Worm (Caenorhabditis elegans): Measurements from ENCODE around the gene hda-2.

The hda-2 gene

DNA sequence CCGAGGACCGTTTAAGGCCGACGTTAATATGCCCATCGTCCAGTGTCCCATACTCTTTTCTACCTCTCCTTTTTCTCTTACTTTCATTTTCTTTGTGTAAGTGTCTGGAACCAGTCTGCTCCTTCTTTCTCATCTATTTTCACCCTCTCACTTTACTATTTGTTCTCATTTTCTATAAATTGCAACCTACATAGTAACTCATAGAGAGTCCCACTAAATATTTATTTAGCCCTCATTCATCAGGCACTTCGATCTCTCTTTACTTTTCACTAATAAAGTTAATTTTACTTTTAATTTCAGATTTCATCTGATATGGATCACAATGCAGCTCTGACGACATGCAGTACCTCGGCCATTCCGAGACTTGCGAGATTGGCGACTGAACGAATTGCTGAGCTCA is 5.0 kb downstream of the hda-2 start, which contains the start of gene zyg-11:
Gene zyg-11, plus strand, starts transcription at position 301 of the 400 bp plus-strand sequence.
- TF ChIP-seq sma-9 (GFP tag; optimal IDR thresholded peaks at IDR 0.05) (no peak), sma-9 (tag; optimal IDR thresholded peaks at IDR 0.05) (no peak), unc-55 (GFP tag; optimal IDR thresholded peaks at IDR 0.05) (peak; percentile 49)

- TF ChIP-seq nhr-77 (tag; optimal IDR thresholded peaks at IDR 0.05), result no peak
- TF ChIP-seq fos-1 (tag; optimal IDR thresholded peaks at IDR 0.05), result peak; percentile 75
- TF ChIP-seq elt-1 (tag; optimal IDR thresholded peaks at IDR 0.05), result no peak
- TF ChIP-seq ceh-82 (tag; optimal IDR thresholded peaks at IDR 0.05), result no peak
- TF ChIP-seq blmp-1 (tag; optimal IDR thresholded peaks at IDR 0.05; ENCODE audit: insufficient read depth), result peak; percentile 65
- no peak for TF ChIP-seq elt-3 (tag; optimal IDR thresholded peaks at IDR 0.05)
- peak; percentile 51 for TF ChIP-seq egl-27 (tag; optimal IDR thresholded peaks at IDR 0.05)
- TF ChIP-seq R02D3.7 (tag; optimal IDR thresholded peaks at IDR 0.05), result no peak
- peak; percentile 83 for TF ChIP-seq crh-2 (tag; optimal IDR thresholded peaks at IDR 0.05)
- no peak for TF ChIP-seq nhr-11 (tag; optimal IDR thresholded peaks at IDR 0.05)
- no peak for TF ChIP-seq unc-55 (GFP tag; optimal IDR thresholded peaks at IDR 0.05)
- TF ChIP-seq ztf-1 (GFP tag; conservative IDR thresholded peaks at IDR 0.05), result no peak
- peak; percentile 54 for TF ChIP-seq ztf-4 (tag; optimal IDR thresholded peaks at IDR 0.05)
- peak; percentile 51 for TF ChIP-seq nhr-6 (tag; optimal IDR thresholded peaks at IDR 0.05)
- TF ChIP-seq sma-3 (GFP tag; optimal IDR thresholded peaks at IDR 0.05), result peak; percentile 94
- peak; percentile 20 for TF ChIP-seq ama-1 (optimal IDR thresholded peaks at IDR 0.05)
- TF ChIP-seq lin-39 (tag; optimal IDR thresholded peaks at IDR 0.05), result no peak
- TF ChIP-seq ceh-16 (tag; optimal IDR thresholded peaks at IDR 0.05), result peak; percentile 38
- TF ChIP-seq mdl-1 (tag; optimal IDR thresholded peaks at IDR 0.05), result peak; percentile 82 to 86
- no peak for TF ChIP-seq dmd-4 (tag; optimal IDR thresholded peaks at IDR 0.05)
- peak; percentile 92 for TF ChIP-seq nhr-129 (tag; optimal IDR thresholded peaks at IDR 0.05)
- TF ChIP-seq F13H6.1 (tag; optimal IDR thresholded peaks at IDR 0.05), result peak; percentile 35
- no peak for TF ChIP-seq sem-4 (tag; optimal IDR thresholded peaks at IDR 0.05)
- peak; percentile 98 for TF ChIP-seq sma-9 (GFP tag; optimal IDR thresholded peaks at IDR 0.05)
- no peak for TF ChIP-seq sma-9 (tag; optimal IDR thresholded peaks at IDR 0.05)
- TF ChIP-seq alr-1 (tag; optimal IDR thresholded peaks at IDR 0.05), result no peak
- peak; percentile 49 for TF ChIP-seq C34F6.9 (tag; optimal IDR thresholded peaks at IDR 0.05)
- TF ChIP-seq lin-13 (GFP tag; optimal IDR thresholded peaks at IDR 0.05), result peak; percentile 12
- TF ChIP-seq skn-1 (tag; optimal IDR thresholded peaks at IDR 0.05), result no peak
- TF ChIP-seq nhr-21 (tag; optimal IDR thresholded peaks at IDR 0.05), result peak; percentile 97
- TF ChIP-seq nhr-237 (tag; optimal IDR thresholded peaks at IDR 0.05), result no peak
- TF ChIP-seq peb-1 (tag; optimal IDR thresholded peaks at IDR 0.05), result no peak
- peak; percentile 97 for TF ChIP-seq nhr-25 (tag; optimal IDR thresholded peaks at IDR 0.05)
- peak; percentile 75 for TF ChIP-seq gmeb-1 (tag; optimal IDR thresholded peaks at IDR 0.05)
- no peak for TF ChIP-seq zag-1 (tag; optimal IDR thresholded peaks at IDR 0.05)
- TF ChIP-seq mbf-1 (tag; optimal IDR thresholded peaks at IDR 0.05), result no peak
- TF ChIP-seq aly-2 (tag; optimal IDR thresholded peaks at IDR 0.05), result no peak
- peak in 1 of 2 experiments; percentile 74 for TF ChIP-seq lsy-2 (tag; optimal IDR thresholded peaks at IDR 0.05)
Observed at ce11 chrII:8016761-8017160, 5.6 kb downstream of the hda-2 start.

DNA sequence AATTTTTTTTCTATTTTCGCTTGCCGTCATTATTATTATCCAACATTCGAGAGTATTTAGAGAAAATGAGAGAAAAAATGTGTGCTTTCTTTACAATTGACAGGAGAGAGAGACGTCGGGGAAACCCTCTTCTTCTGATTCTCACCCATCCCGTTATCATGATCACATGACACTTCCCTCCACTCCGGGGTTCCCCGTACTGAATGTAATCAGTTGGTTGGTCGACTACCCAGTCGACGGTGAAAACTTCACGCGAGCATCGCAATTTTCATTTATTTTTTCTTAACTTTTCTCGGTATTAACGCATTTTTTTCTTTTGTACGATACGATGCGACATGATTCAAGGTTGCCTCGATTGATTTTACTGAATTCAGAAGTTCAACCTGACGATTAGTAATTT is 6.2 kb downstream of the hda-2 start:
- no peak for TF ChIP-seq sem-4 (tag; optimal IDR thresholded peaks at IDR 0.05)
- peak; percentile 99 for TF ChIP-seq sma-9 (GFP tag; optimal IDR thresholded peaks at IDR 0.05)
- no peak for TF ChIP-seq sma-9 (tag; optimal IDR thresholded peaks at IDR 0.05)
- no peak for TF ChIP-seq ceh-82 (tag; optimal IDR thresholded peaks at IDR 0.05)
- TF ChIP-seq crh-2 (tag; optimal IDR thresholded peaks at IDR 0.05), result no peak
- TF ChIP-seq fos-1 (tag; optimal IDR thresholded peaks at IDR 0.05), result peak; percentile 22
- TF ChIP-seq mdl-1 (tag; optimal IDR thresholded peaks at IDR 0.05), result peak in 1 of 2 experiments; percentile 47
- no peak for TF ChIP-seq mab-5 (tag; optimal IDR thresholded peaks at IDR 0.05)
- TF ChIP-seq lin-39 (tag; optimal IDR thresholded peaks at IDR 0.05), result no peak
- no peak for TF ChIP-seq R02D3.7 (tag; optimal IDR thresholded peaks at IDR 0.05)
- TF ChIP-seq ama-1 (optimal IDR thresholded peaks at IDR 0.05), result peak; percentile 69
- TF ChIP-seq egl-27 (tag; optimal IDR thresholded peaks at IDR 0.05), result peak; percentile 44
- TF ChIP-seq sma-3 (GFP tag; optimal IDR thresholded peaks at IDR 0.05), result peak; percentile 70
- TF ChIP-seq mbf-1 (tag; optimal IDR thresholded peaks at IDR 0.05), result no peak
- TF ChIP-seq F13H6.1 (tag; optimal IDR thresholded peaks at IDR 0.05), result peak; percentile 51
- no peak for TF ChIP-seq skn-1 (tag; optimal IDR thresholded peaks at IDR 0.05)
- peak; percentile 71 for TF ChIP-seq nhr-21 (tag; optimal IDR thresholded peaks at IDR 0.05)
- TF ChIP-seq nhr-77 (tag; optimal IDR thresholded peaks at IDR 0.05), result no peak
- no peak for TF ChIP-seq peb-1 (tag; optimal IDR thresholded peaks at IDR 0.05)
- TF ChIP-seq nhr-129 (tag; optimal IDR thresholded peaks at IDR 0.05), result peak; percentile 65
- TF ChIP-seq zag-1 (tag; optimal IDR thresholded peaks at IDR 0.05), result no peak
- TF ChIP-seq alr-1 (tag; optimal IDR thresholded peaks at IDR 0.05), result no peak
- TF ChIP-seq nhr-6 (tag; optimal IDR thresholded peaks at IDR 0.05), result no peak
- TF ChIP-seq lsy-2 (tag; optimal IDR thresholded peaks at IDR 0.05), result peak in 1 of 2 experiments; percentile 40
- peak; percentile 4 for TF ChIP-seq blmp-1 (tag; optimal IDR thresholded peaks at IDR 0.05; ENCODE audit: insufficient read depth)
- TF ChIP-seq nhr-11 (tag; optimal IDR thresholded peaks at IDR 0.05), result no peak
- peak; percentile 53 for TF ChIP-seq gmeb-1 (tag; optimal IDR thresholded peaks at IDR 0.05)
- no peak for TF ChIP-seq nhr-10 (tag; optimal IDR thresholded peaks at IDR 0.05)
- no peak for TF ChIP-seq ztf-11 (tag; optimal IDR thresholded peaks at IDR 0.05)
- TF ChIP-seq C34F6.9 (tag; optimal IDR thresholded peaks at IDR 0.05), result no peak
- no peak for TF ChIP-seq ztf-1 (GFP tag; conservative IDR thresholded peaks at IDR 0.05)
- peak; percentile 21 for TF ChIP-seq Y55F3AM.14 (GFP tag; optimal IDR thresholded peaks at IDR 0.05)
- TF ChIP-seq unc-55 (GFP tag; optimal IDR thresholded peaks at IDR 0.05), result no peak
- no peak for TF ChIP-seq lin-11 (tag; optimal IDR thresholded peaks at IDR 0.05)
- no peak for TF ChIP-seq lin-13 (GFP tag; optimal IDR thresholded peaks at IDR 0.05)
- no peak for TF ChIP-seq ztf-4 (tag; optimal IDR thresholded peaks at IDR 0.05)
- TF ChIP-seq snpc-4 (tag; optimal IDR thresholded peaks at IDR 0.05), result no peak
- TF ChIP-seq ZK546.5 (tag; optimal IDR thresholded peaks at IDR 0.05), result no peak
